Worm (Caenorhabditis elegans) whole organism, young adult: ENCODE data around the gene twk-16.

Source experiments
- B0336.3 ChIP-seq: fragments of 200-800 bp; sonication (Bioruptor generic); IDR thresholded peaks from 2 replicates; pipeline ENCODE4 v1.3.6; 2022; ENCODE audit warnings: missing genetic modification characterization, missing compliant biosample characterization
- C06A6.2 ChIP-seq: fragments of 200-800 bp; sonication (Bioruptor generic); conservative IDR thresholded peaks from 2 replicates; pipeline ENCODE4 v1.3.6; 2022; ENCODE audit warnings: missing genetic modification characterization, missing compliant biosample characterization
- C17E4.6 ChIP-seq: fragments of 200-800 bp; sonication (Bioruptor generic); IDR thresholded peaks from 2 replicates; pipeline ENCODE4 v1.3.6; 2022; ENCODE audit warnings: missing genetic modification reagents, missing genetic modification characterization, missing compliant biosample characterization
- F23B12.7 ChIP-seq: sonication (generic microtip); optimal IDR thresholded peaks from 2 replicates; lab custom pipeline; 2017; ENCODE audit warnings: missing genetic modification characterization, mild to moderate bottlenecking, missing compliant biosample characterization, antibody characterized with exemption, moderate library complexity; ENCODE audit not compliant: insufficient read depth
- F33H1.4 ChIP-seq: fragments of 200-800 bp; sonication (Bioruptor generic); IDR thresholded peaks from 2 replicates; pipeline ENCODE4 v1.3.6; 2022; ENCODE audit warnings: missing genetic modification reagents, missing genetic modification characterization, missing compliant biosample characterization
- F55B11.4 ChIP-seq: sonication (generic microtip); optimal IDR thresholded peaks from 2 replicates; lab custom pipeline; 2016; ENCODE audit warnings: missing compliant biosample characterization, missing genetic modification characterization, borderline replicate concordance; ENCODE audit not compliant: insufficient read depth
- K12H6.12 ChIP-seq: fragments of 200-800 bp; sonication (Bioruptor generic); optimal IDR thresholded peaks from 2 replicates; lab custom pipeline; 2018; ENCODE audit warnings: mild to moderate bottlenecking, missing genetic modification characterization, missing compliant biosample characterization
- T26A5.8 ChIP-seq: sonication (generic microtip); optimal IDR thresholded peaks from 2 replicates; lab custom pipeline; 2016; ENCODE audit warnings: missing genetic modification characterization, missing compliant biosample characterization
- Y79H2A.3 ChIP-seq: fragments of 200-800 bp; sonication (Bioruptor generic); conservative IDR thresholded peaks from 2 replicates; pipeline ENCODE4 v1.3.6; 2022; ENCODE audit warnings: missing genetic modification reagents, missing genetic modification characterization, missing compliant biosample characterization
- attf-3 ChIP-seq: fragments of 200-800 bp; sonication (Bioruptor generic); conservative IDR thresholded peaks from 2 replicates; pipeline ENCODE4 v1.3.6; 2022; ENCODE audit warnings: missing genetic modification reagents, missing genetic modification characterization, missing compliant biosample characterization
- attf-6 ChIP-seq: fragments of 200-800 bp; sonication (Bioruptor generic); IDR thresholded peaks from 2 replicates; pipeline ENCODE4 v1.3.6; 2022; ENCODE audit warnings: missing genetic modification reagents, missing genetic modification characterization, missing compliant biosample characterization
- bed-2 ChIP-seq: fragments of 200-800 bp; sonication (Bioruptor generic); IDR thresholded peaks from 2 replicates; pipeline ENCODE4 v1.3.6; 2022; ENCODE audit warnings: missing genetic modification reagents, missing genetic modification characterization, missing compliant biosample characterization
- ccch-3 ChIP-seq: fragments of 200-800 bp; sonication (Bioruptor generic); optimal IDR thresholded peaks from 2 replicates; lab custom pipeline; 2018; ENCODE audit warnings: mild to moderate bottlenecking, missing genetic modification characterization, missing compliant biosample characterization
- cebp-2 ChIP-seq: fragments of 200-800 bp; sonication (Bioruptor generic); IDR thresholded peaks from 2 replicates; pipeline ENCODE4 v1.3.6; 2022; ENCODE audit warnings: missing genetic modification characterization, missing compliant biosample characterization
- ceh-27 ChIP-seq: fragments of 200-800 bp; sonication (Bioruptor generic); optimal IDR thresholded peaks from 2 replicates; lab custom pipeline; 2018; ENCODE audit warnings: mild to moderate bottlenecking, missing genetic modification characterization, moderate library complexity, missing compliant biosample characterization
- ceh-58 ChIP-seq: fragments of 200-800 bp; sonication (Bioruptor generic); IDR thresholded peaks from 2 replicates; pipeline ENCODE4 v1.3.6; 2022; ENCODE audit warnings: missing genetic modification characterization, missing compliant biosample characterization
- ceh-91 ChIP-seq: fragments of 200-800 bp; sonication (Bioruptor generic); IDR thresholded peaks from 2 replicates; pipeline ENCODE4 v1.3.6; 2022; ENCODE audit warnings: missing genetic modification reagents, missing genetic modification characterization, missing compliant biosample characterization
- chd-7 ChIP-seq: sonication (generic microtip); optimal IDR thresholded peaks from 2 replicates; lab custom pipeline; 2016; ENCODE audit warnings: mild to moderate bottlenecking, missing genetic modification characterization, moderate library complexity, missing compliant biosample characterization
- dox-1 ChIP-seq: fragments of 200-800 bp; sonication (Bioruptor generic); IDR thresholded peaks from 2 replicates; pipeline ENCODE4 v1.3.6; 2022; ENCODE audit warnings: missing genetic modification reagents, missing genetic modification characterization, missing compliant biosample characterization
- dpl-1 ChIP-seq: fragments of 150-350 bp; optimal IDR thresholded peaks from 2 replicates; lab custom pipeline; 2014; ENCODE audit warnings: missing biosample characterization, missing genetic modification reagents, missing genetic modification characterization
- egl-44 ChIP-seq: fragments of 200-800 bp; sonication (Bioruptor generic); IDR thresholded peaks from 2 replicates; pipeline ENCODE4 v1.3.6; 2022; ENCODE audit warnings: missing genetic modification reagents, missing genetic modification characterization, missing compliant biosample characterization
- ets-4 ChIP-seq: fragments of 200-800 bp; sonication (Bioruptor generic); optimal IDR thresholded peaks from 2 replicates; lab custom pipeline; 2018; ENCODE audit warnings: mild to moderate bottlenecking, missing genetic modification characterization, missing compliant biosample characterization
- hmg-1.2 ChIP-seq: fragments of 200-800 bp; sonication (Bioruptor generic); IDR thresholded peaks from 2 replicates; pipeline ENCODE4 v1.3.6; 2022; ENCODE audit warnings: missing genetic modification reagents, missing genetic modification characterization, missing compliant biosample characterization
- lin-26 ChIP-seq: fragments of 200-800 bp; sonication (Bioruptor generic); IDR thresholded peaks from 2 replicates; pipeline ENCODE4 v1.3.6; 2022; ENCODE audit warnings: missing genetic modification reagents, missing genetic modification characterization, missing compliant biosample characterization
- lin-54 ChIP-seq: fragments of 200-800 bp; sonication (Bioruptor generic); optimal IDR thresholded peaks from 2 replicates; lab custom pipeline; 2018; ENCODE audit warnings: mild to moderate bottlenecking, missing genetic modification characterization, missing compliant biosample characterization
- madf-10 ChIP-seq: sonication (generic microtip); optimal IDR thresholded peaks from 2 replicates; lab custom pipeline; 2016; ENCODE audit warnings: mild to moderate bottlenecking, missing genetic modification characterization, missing compliant biosample characterization
- madf-6 ChIP-seq: fragments of 200-800 bp; sonication (Bioruptor generic); IDR thresholded peaks from 2 replicates; pipeline ENCODE4 v1.3.6; 2022; ENCODE audit warnings: missing genetic modification reagents, missing genetic modification characterization, missing compliant biosample characterization
- mel-28 ChIP-seq: sonication (generic microtip); optimal IDR thresholded peaks from 2 replicates; lab custom pipeline; 2016; ENCODE audit warnings: borderline replicate concordance, mild to moderate bottlenecking, missing genetic modification characterization, missing compliant biosample characterization
- mxl-1 ChIP-seq: sonication (generic microtip); optimal IDR thresholded peaks from 2 replicates; lab custom pipeline; 2016; ENCODE audit warnings: missing genetic modification characterization, missing compliant biosample characterization
- nhr-80 ChIP-seq: sonication (generic microtip); optimal IDR thresholded peaks from 2 replicates; lab custom pipeline; 2016; ENCODE audit warnings: missing genetic modification characterization, missing compliant biosample characterization
- sdz-38 ChIP-seq: sonication (generic microtip); optimal IDR thresholded peaks from 2 replicates; lab custom pipeline; 2016; ENCODE audit warnings: missing genotype, missing genetic modification characterization, missing compliant biosample characterization
- snpc-1.1 ChIP-seq: sonication (generic microtip); optimal IDR thresholded peaks from 2 replicates; lab custom pipeline; 2017; ENCODE audit warnings: missing genetic modification characterization, mild to moderate bottlenecking, missing compliant biosample characterization, antibody characterized with exemption, moderate library complexity, missing genotype, missing genetic modification reagents; ENCODE audit not compliant: insufficient read depth
- snpc-3.4 ChIP-seq: sonication (generic microtip); optimal IDR thresholded peaks from 2 replicates; lab custom pipeline; 2017; ENCODE audit warnings: missing genetic modification characterization, mild to moderate bottlenecking, missing compliant biosample characterization, antibody characterized with exemption, moderate library complexity, missing genotype, missing genetic modification reagents
- snpc-4 ChIP-seq, 5 experiments: fragments of 150-350 bp in 1 of 5; sonication (generic microtip) in 4 of 5; optimal IDR thresholded peaks; 2 replicates each; lab custom pipeline; 2014 to 2018; ENCODE audit warnings: missing genetic modification characterization in 5 of 5, missing biosample characterization in 3 of 5, antibody characterized with exemption in 2 of 5, mild to moderate bottlenecking in 2 of 5, missing compliant biosample characterization in 2 of 5, missing genotype in 2 of 5, moderate library complexity in 2 of 5, missing genetic modification reagents in 1 of 5
- xnd-1 ChIP-seq: sonication (generic microtip); optimal IDR thresholded peaks from 2 replicates; lab custom pipeline; 2016; ENCODE audit warnings: missing genotype, missing genetic modification reagents, missing genetic modification characterization, missing compliant biosample characterization
- zfh-2 ChIP-seq: fragments of 200-800 bp; sonication (Bioruptor generic); conservative IDR thresholded peaks from 2 replicates; pipeline ENCODE4 v1.3.6; 2022; ENCODE audit warnings: missing genetic modification reagents, missing genetic modification characterization, missing compliant biosample characterization
- zim-3 ChIP-seq: sonication (generic microtip); optimal IDR thresholded peaks from 2 replicates; lab custom pipeline; 2017; ENCODE audit warnings: mild to moderate bottlenecking, missing genetic modification characterization, moderate library complexity, missing compliant biosample characterization
- ztf-22 ChIP-seq: fragments of 200-800 bp; sonication (Bioruptor generic); optimal IDR thresholded peaks from 2 replicates; lab custom pipeline; 2018; ENCODE audit warnings: mild to moderate bottlenecking, missing genetic modification characterization, moderate library complexity, missing compliant biosample characterization

twk-16 gene

ce11 chrX:3056098-3056497 is 24.8 kb upstream of the twk-16 start:
- no peak for TF ChIP-seq attf-3
- TF ChIP-seq zim-3 = no peak
- no peak for TF ChIP-seq mxl-1 (tag; lab: Kevin White, UChicago)
- TF ChIP-seq snpc-1.1 = peak; percentile 53
- TF ChIP-seq snpc-4 (GFP tag; optimal IDR thresholded peaks at IDR 0.05; lab: Kevin White, UChicago) = peak; percentile 71
- TF ChIP-seq snpc-4 (tag; optimal IDR thresholded peaks at IDR 0.05; lab: Kevin White, UChicago) = peak in 3 of 4 experiments; percentile 56 to 93 (median 87)
- peak; percentile 23 for TF ChIP-seq snpc-3.4 (tag; lab: Kevin White, UChicago)
- TF ChIP-seq lin-26 = no peak
- no peak for TF ChIP-seq B0336.3 (GFP tag; lab: Robert Waterston, UW)

- TF ChIP-seq snpc-4 (GFP tag; optimal IDR thresholded peaks at IDR 0.05; lab: Kevin White, UChicago) (no peak), snpc-4 (tag; optimal IDR thresholded peaks at IDR 0.05; lab: Kevin White, UChicago) (peak in 2 of 4 experiments; percentile 34 to 70), mel-28 (tag; lab: Kevin White, UChicago) (no peak), snpc-1.1 (peak; percentile 5), cebp-2 (GFP tag; lab: Robert Waterston, UW) (0 out of 2 replicates have a peak, but pooled peaks have one; percentile 29), zfh-2 (peak; percentile 44; the same call in 1 of the 2 replicates)
Measured at ce11 chrX:3057656-3058055, 23.3 kb upstream of the twk-16 start.

DNA sequence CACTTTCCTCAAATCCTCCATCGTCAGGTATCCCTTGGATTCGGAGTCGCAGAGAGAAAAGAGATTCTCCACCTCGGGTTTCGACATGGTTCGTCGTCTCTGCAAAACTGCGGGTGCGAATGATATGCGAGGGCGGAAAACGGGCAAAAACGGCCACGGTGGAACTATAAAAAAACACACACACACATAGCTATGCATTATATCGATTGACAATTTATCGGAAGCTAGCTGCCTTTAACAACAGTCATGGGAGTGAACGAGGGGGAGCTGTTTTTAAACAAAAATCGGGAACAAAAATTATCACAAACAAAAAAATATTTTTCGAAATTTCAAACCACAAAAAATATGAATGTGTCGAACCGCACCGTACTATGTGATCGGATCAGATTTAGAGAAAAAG is 21.6 kb upstream of the twk-16 start, which contains the start of gene rsef-1:
TSS of gene rsef-1 (minus strand) at position 101 of the 400 bp plus-strand sequence.
- TF ChIP-seq F55B11.4 (tag; lab: Kevin White, UChicago) = no peak
- no peak for TF ChIP-seq bed-2 (GFP tag; lab: Robert Waterston, UW)
- TF ChIP-seq ets-4 (GFP tag; lab: Kevin White, UChicago) = no peak
- TF ChIP-seq K12H6.12 (tag; lab: Kevin White, UChicago) = no peak

DNA sequence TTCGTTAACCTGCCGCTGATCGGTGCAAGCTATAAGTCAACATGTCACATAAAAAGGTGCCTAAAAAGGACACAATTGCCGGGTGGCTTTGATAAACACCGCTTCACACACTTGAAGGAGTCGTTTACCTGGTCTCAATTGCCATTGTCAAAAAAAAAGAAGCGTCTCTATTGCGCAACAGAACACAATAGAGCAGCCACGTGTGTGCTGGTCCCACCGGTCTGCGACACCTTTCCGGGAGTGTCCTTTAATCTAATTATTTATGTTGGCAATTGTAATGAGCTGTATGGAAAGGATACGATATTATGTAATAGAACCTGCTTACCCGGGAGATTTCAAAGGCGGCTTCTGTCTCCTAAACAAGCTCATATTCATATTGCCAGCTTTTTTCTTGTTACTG is 19.2 kb upstream of the twk-16 start:
- TF ChIP-seq chd-7 (tag; lab: Kevin White, UChicago) = no peak
- no peak for TF ChIP-seq sdz-38 (tag; lab: Kevin White, UChicago)
- no peak for TF ChIP-seq F23B12.7 (tag; lab: Kevin White, UChicago)
- no peak for TF ChIP-seq madf-6 (GFP tag; lab: Robert Waterston, UW)
- no peak for TF ChIP-seq C06A6.2 (GFP tag; lab: Robert Waterston, UW)
- no peak for TF ChIP-seq dox-1 (GFP tag; lab: Robert Waterston, UW)
- TF ChIP-seq Y79H2A.3 (GFP tag; lab: Robert Waterston, UW) = no peak
- TF ChIP-seq dpl-1 = no peak
- TF ChIP-seq, all 124 proteins: peak for 0

DNA sequence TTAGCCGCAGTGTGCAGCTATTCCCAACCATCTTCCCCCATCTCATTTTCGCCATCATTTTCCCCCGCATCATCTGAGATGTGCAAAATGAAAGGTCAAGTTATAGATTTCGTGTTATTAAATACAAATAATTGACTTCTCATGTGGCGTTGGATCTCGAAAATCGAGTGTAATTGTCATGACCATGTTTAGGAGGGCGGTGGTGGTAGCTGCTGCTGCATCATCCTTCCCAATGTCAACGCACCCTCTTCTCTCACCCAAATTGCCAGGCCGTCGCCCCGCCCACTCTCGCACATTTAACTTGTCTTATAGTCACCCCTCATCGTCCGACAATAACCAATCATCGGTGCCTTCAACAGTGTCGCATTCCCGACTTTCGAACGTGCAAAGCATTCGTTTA is 17.7 kb upstream of the twk-16 start, which contains the start of gene ceh-30:
TSS of gene ceh-30 (plus strand) at position 301 of the 400 bp plus-strand sequence.
- TF ChIP-seq egl-44 = no peak
- no peak for TF ChIP-seq mel-28 (tag; lab: Kevin White, UChicago)
- no peak for TF ChIP-seq nhr-80
- TF ChIP-seq hmg-1.2 (GFP tag; lab: Robert Waterston, UW) = no peak
- no peak for TF ChIP-seq attf-3
- no peak for TF ChIP-seq C17E4.6 (GFP tag; lab: Robert Waterston, UW)
- no peak for TF ChIP-seq zfh-2
- TF ChIP-seq ceh-27 (GFP tag; lab: Kevin White, UChicago) = no peak
- TF ChIP-seq attf-6 (GFP tag; lab: Robert Waterston, UW) = no peak
- TF ChIP-seq ceh-91 = no peak
- no peak for TF ChIP-seq lin-54
- no peak for TF ChIP-seq T26A5.8 (tag; lab: Kevin White, UChicago)
- TF ChIP-seq F33H1.4 (GFP tag; lab: Robert Waterston, UW) = no peak
- TF ChIP-seq ccch-3 (GFP tag; lab: Kevin White, UChicago) = no peak
- TF ChIP-seq ceh-58 (GFP tag; lab: Robert Waterston, UW) = no peak
- TF ChIP-seq ztf-22 (GFP tag; lab: Kevin White, UChicago) = no peak
- TF ChIP-seq xnd-1 = no peak
- no peak for TF ChIP-seq madf-10 (tag; lab: Kevin White, UChicago)
